Worm (Caenorhabditis elegans) whole organism, L2 larva: ENCODE results near the gene C44C1.6.

Source experiments
- alr-1 ChIP-seq: fragments of 150-350 bp; optimal IDR thresholded peaks from 2 replicates; lab custom pipeline; 2014; ENCODE audit warnings: missing biosample characterization, missing genetic modification characterization
- ama-1 ChIP-seq: fragments of 150-350 bp; optimal IDR thresholded peaks from 2 replicates; lab custom pipeline; 2018; ENCODE audit warnings: inconsistent platforms
- egl-27 ChIP-seq: sonication (generic microtip); optimal IDR thresholded peaks from 3 replicates; lab custom pipeline; 2017; ENCODE audit warnings: missing biosample characterization, missing genetic modification reagents, missing genetic modification characterization
- lin-11 ChIP-seq: fragments of 150-350 bp; sonication (generic microtip); optimal IDR thresholded peaks from 2 replicates; lab custom pipeline; 2014; ENCODE audit warnings: missing biosample characterization, missing genetic modification characterization, inconsistent platforms, mixed read lengths
- lin-13 ChIP-seq: fragments of 150-350 bp; optimal IDR thresholded peaks from 2 replicates; lab custom pipeline; 2014; ENCODE audit warnings: missing biosample characterization, missing genetic modification reagents, missing genetic modification characterization
- lin-39 ChIP-seq: fragments of 150-350 bp; optimal IDR thresholded peaks from 2 replicates; lab custom pipeline; 2014; ENCODE audit warnings: missing biosample characterization, missing genetic modification reagents, missing genetic modification characterization
- lsy-2 ChIP-seq, 2 experiments: fragments of 150-350 bp in 1 of 2; sonication (generic microtip) in 1 of 2; optimal IDR thresholded peaks; 2 replicates each; lab custom pipeline; 2014 to 2017; ENCODE audit warnings: missing biosample characterization in 2 of 2, missing genetic modification characterization in 2 of 2
- mdl-1 ChIP-seq, 2 experiments: fragments of 150-350 bp in 1 of 2; sonication (generic microtip) in 1 of 2; optimal IDR thresholded peaks; 2 replicates each; lab custom pipeline; 2017; ENCODE audit warnings: missing biosample characterization in 2 of 2, missing genetic modification characterization in 2 of 2
- nhr-11 ChIP-seq: fragments of 150-350 bp; optimal IDR thresholded peaks from 2 replicates; lab custom pipeline; 2014; ENCODE audit warnings: missing biosample characterization, missing genetic modification characterization
- nhr-237 ChIP-seq: fragments of 150-350 bp; optimal IDR thresholded peaks from 2 replicates; lab custom pipeline; 2014; ENCODE audit warnings: missing biosample characterization, missing genetic modification characterization
- unc-39 ChIP-seq: fragments of 150-350 bp; optimal IDR thresholded peaks from 2 replicates; lab custom pipeline; 2014; ENCODE audit warnings: missing biosample characterization, missing genetic modification characterization
- zag-1 ChIP-seq: fragments of 150-350 bp; optimal IDR thresholded peaks from 2 replicates; lab custom pipeline; 2014; ENCODE audit warnings: missing biosample characterization, missing genetic modification characterization
- ztf-11 ChIP-seq: sonication (generic microtip); optimal IDR thresholded peaks from 2 replicates; lab custom pipeline; 2017; ENCODE audit warnings: missing biosample characterization, missing genetic modification characterization

- no peak for TF ChIP-seq ztf-11 (tag; lab: Kevin White, UChicago)
- TF ChIP-seq nhr-237 (tag; lab: Kevin White, UChicago), result no peak
- no peak for TF ChIP-seq zag-1 (tag; lab: Kevin White, UChicago)
- no peak for TF ChIP-seq unc-39 (tag; lab: Kevin White, UChicago)
- no peak for TF ChIP-seq lin-13
- no peak for TF ChIP-seq egl-27 (tag; lab: Kevin White, UChicago)
- no peak for TF ChIP-seq alr-1 (tag; lab: Kevin White, UChicago)
- TF ChIP-seq ama-1 (lab: Kevin White, UChicago), result no peak
- TF ChIP-seq nhr-11 (tag; lab: Kevin White, UChicago), result no peak
- no peak for TF ChIP-seq lin-39
- no peak for TF ChIP-seq lsy-2 (tag; optimal IDR thresholded peaks at IDR 0.05; lab: Kevin White, UChicago)
- no peak for TF ChIP-seq lin-11 (tag; lab: Kevin White, UChicago)
- TF ChIP-seq mdl-1 (tag; optimal IDR thresholded peaks at IDR 0.05; lab: Kevin White, UChicago), result no peak
These were observed 36.6 kb downstream of the C44C1.6 start, which contains the start of gene F35H12.1 for ce11 chrX:933504-933903.
